Worm (Caenorhabditis elegans): Measurements from ENCODE around the gene wrt-5.

ce11 chrIV:4019836-4020235 is 31.6 kb downstream of the wrt-5 start:
- no peak for TF ChIP-seq pha-4 (tag; optimal IDR thresholded peaks at IDR 0.05)
- no peak for TF ChIP-seq tbx-8 (GFP tag; optimal IDR thresholded peaks at IDR 0.05)
- no peak for TF ChIP-seq unc-39 (tag; optimal IDR thresholded peaks at IDR 0.05)
- no peak for TF ChIP-seq mab-5 (tag; optimal IDR thresholded peaks at IDR 0.05)
- TF ChIP-seq sptf-1 (tag; optimal IDR thresholded peaks at IDR 0.05): peak; percentile 35

Measured in whole organism, mixed stage, embryonic.